Worm (Caenorhabditis elegans) whole organism, L3 larva: Measurements from ENCODE around the gene srh-28.

Source experiments
- ZK546.5 ChIP-seq: sonication (generic microtip); optimal IDR thresholded peaks from 2 replicates; lab custom pipeline; 2017; ENCODE audit warnings: missing biosample characterization, missing genetic modification characterization
- ceh-82 ChIP-seq: fragments of 150-350 bp; optimal IDR thresholded peaks from 2 replicates; lab custom pipeline; 2014; ENCODE audit warnings: missing biosample characterization, missing genetic modification characterization
- egl-5 ChIP-seq: fragments of 150-350 bp; optimal IDR thresholded peaks from 2 replicates; lab custom pipeline; 2017; ENCODE audit warnings: missing biosample characterization, missing genetic modification reagents, missing genetic modification characterization, inconsistent platforms
- elt-3 ChIP-seq, 3 experiments: fragments of 150-350 bp in 1 of 3; sonication (generic microtip) in 2 of 3; optimal IDR thresholded peaks; 2 replicates in 2 of 3; 4 replicates in 1 of 3; lab custom pipeline; 2014 to 2017; ENCODE audit warnings: missing biosample characterization in 3 of 3, missing genetic modification characterization in 3 of 3
- fos-1 ChIP-seq: fragments of 150-350 bp; optimal IDR thresholded peaks from 2 replicates; lab custom pipeline; 2014; ENCODE audit warnings: missing biosample characterization, missing genetic modification characterization
- lin-39 ChIP-seq: fragments of 150-350 bp; optimal IDR thresholded peaks from 2 replicates; lab custom pipeline; 2018; ENCODE audit warnings: missing biosample characterization, missing genetic modification reagents, missing genetic modification characterization
- mdl-1 ChIP-seq: fragments of 150-350 bp; optimal IDR thresholded peaks from 2 replicates; lab custom pipeline; 2014; ENCODE audit warnings: missing biosample characterization, missing genetic modification characterization
- nfya-1 ChIP-seq: sonication (generic microtip); optimal IDR thresholded peaks from 2 replicates; lab custom pipeline; 2017; ENCODE audit warnings: missing genetic modification characterization, mild to moderate bottlenecking, missing compliant biosample characterization, antibody characterized with exemption, moderate library complexity; ENCODE audit not compliant: insufficient read depth
- nhr-12 ChIP-seq: fragments of 150-350 bp; optimal IDR thresholded peaks from 2 replicates; lab custom pipeline; 2014; ENCODE audit warnings: missing biosample characterization, missing genetic modification characterization
- nhr-237 ChIP-seq: fragments of 150-350 bp; optimal IDR thresholded peaks from 2 replicates; lab custom pipeline; 2014; ENCODE audit warnings: missing biosample characterization, missing genetic modification characterization
- nhr-25 ChIP-seq: sonication (generic microtip); optimal IDR thresholded peaks from 2 replicates; lab custom pipeline; 2017; ENCODE audit warnings: missing biosample characterization, missing genetic modification characterization
- nhr-77 ChIP-seq: fragments of 150-350 bp; optimal IDR thresholded peaks from 2 replicates; lab custom pipeline; 2014; ENCODE audit warnings: missing biosample characterization, missing genetic modification characterization
- ztf-11 ChIP-seq: fragments of 150-350 bp; optimal IDR thresholded peaks from 2 replicates; lab custom pipeline; 2014; ENCODE audit warnings: missing biosample characterization, missing genetic modification characterization
- ztf-4 ChIP-seq: fragments of 150-350 bp; optimal IDR thresholded peaks from 2 replicates; lab custom pipeline; 2014; ENCODE audit warnings: missing biosample characterization, missing genetic modification characterization

- no peak for TF ChIP-seq elt-3 (tag; optimal IDR thresholded peaks at IDR 0.05; lab: Kevin White, UChicago)
- TF ChIP-seq ZK546.5 (tag; lab: Kevin White, UChicago) = no peak
- no peak for TF ChIP-seq egl-5 (tag; lab: Kevin White, UChicago)
- TF ChIP-seq fos-1 (tag; lab: Kevin White, UChicago) = no peak
- no peak for TF ChIP-seq nhr-77 (tag; lab: Kevin White, UChicago)
- no peak for TF ChIP-seq nhr-25 (tag; lab: Kevin White, UChicago)
- no peak for TF ChIP-seq ztf-4 (tag; lab: Kevin White, UChicago)
- no peak for TF ChIP-seq mdl-1
- TF ChIP-seq ztf-11 (tag; lab: Kevin White, UChicago) = no peak
- no peak for TF ChIP-seq nhr-12
- TF ChIP-seq ceh-82 = no peak
- TF ChIP-seq nfya-1 (tag; lab: Kevin White, UChicago) = no peak
- TF ChIP-seq nhr-237 (tag; lab: Kevin White, UChicago) = no peak
- no peak for TF ChIP-seq lin-39 (tag; lab: Kevin White, UChicago)
These were observed 45.9 kb upstream of the srh-28 start, which contains the start of gene T15B7.8 for ce11 chrV:6821509-6821908.
